Worm (Caenorhabditis elegans) whole organism, L3 larva: ENCODE measurements around the gene lnkn-1.

Experiments used
- aly-2 ChIP-seq: fragments of 150-350 bp; optimal IDR thresholded peaks from 2 replicates; lab custom pipeline; 2014; ENCODE audit warnings: missing biosample characterization, missing genetic modification characterization
- ama-1 ChIP-seq: fragments of 150-350 bp; optimal IDR thresholded peaks from 2 replicates; lab custom pipeline; 2018
- ceh-16 ChIP-seq: sonication (generic microtip); optimal IDR thresholded peaks from 2 replicates; lab custom pipeline; 2017; ENCODE audit warnings: missing biosample characterization, missing genetic modification characterization
- ceh-28 ChIP-seq: fragments of 150-350 bp; optimal IDR thresholded peaks from 2 replicates; lab custom pipeline; 2014; ENCODE audit warnings: missing biosample characterization, missing genetic modification reagents, missing genetic modification characterization
- ceh-9 ChIP-seq: sonication (generic microtip); optimal IDR thresholded peaks from 2 replicates; lab custom pipeline; 2018; ENCODE audit warnings: missing biosample characterization, missing genetic modification characterization
- daf-12 ChIP-seq: fragments of 150-350 bp; optimal IDR thresholded peaks from 2 replicates; lab custom pipeline; 2014; ENCODE audit warnings: missing biosample characterization, missing genetic modification reagents, missing genetic modification characterization
- egl-27 ChIP-seq: sonication (generic microtip); optimal IDR thresholded peaks from 4 replicates; lab custom pipeline; 2017; ENCODE audit warnings: missing biosample characterization, missing genetic modification reagents, missing genetic modification characterization
- egl-5 ChIP-seq: fragments of 150-350 bp; optimal IDR thresholded peaks from 2 replicates; lab custom pipeline; 2017; ENCODE audit warnings: missing biosample characterization, missing genetic modification reagents, missing genetic modification characterization, inconsistent platforms
- elt-1 ChIP-seq: fragments of 150-350 bp; optimal IDR thresholded peaks from 2 replicates; lab custom pipeline; 2014; ENCODE audit warnings: missing biosample characterization, missing genetic modification characterization
- elt-2 ChIP-seq: sonication (generic microtip); optimal IDR thresholded peaks from 2 replicates; lab custom pipeline; 2016; ENCODE audit warnings: missing genetic modification reagents, mild to moderate bottlenecking, missing genetic modification characterization, missing compliant biosample characterization
- elt-3 ChIP-seq, 3 experiments: fragments of 150-350 bp in 1 of 3; sonication (generic microtip) in 2 of 3; optimal IDR thresholded peaks; 2 replicates in 2 of 3; 4 replicates in 1 of 3; lab custom pipeline; 2014 to 2017; ENCODE audit warnings: missing biosample characterization in 3 of 3, missing genetic modification characterization in 3 of 3
- eor-1 ChIP-seq, 2 experiments: fragments of 150-350 bp; optimal IDR thresholded peaks; 2 replicates each; lab custom pipeline; 2014 to 2018; ENCODE audit warnings: missing biosample characterization in 2 of 2, missing genetic modification characterization in 2 of 2
- fos-1 ChIP-seq: fragments of 150-350 bp; optimal IDR thresholded peaks from 2 replicates; lab custom pipeline; 2014; ENCODE audit warnings: missing biosample characterization, missing genetic modification characterization
- lin-15B ChIP-seq: fragments of 150-350 bp; optimal IDR thresholded peaks from 2 replicates; lab custom pipeline; 2014; ENCODE audit warnings: missing biosample characterization, missing genetic modification characterization
- lin-39 ChIP-seq: fragments of 150-350 bp; optimal IDR thresholded peaks from 2 replicates; lab custom pipeline; 2018; ENCODE audit warnings: missing biosample characterization, missing genetic modification reagents, missing genetic modification characterization
- lsy-12 ChIP-seq: sonication (generic microtip); optimal IDR thresholded peaks from 2 replicates; lab custom pipeline; 2016; ENCODE audit warnings: mild to moderate bottlenecking, missing genetic modification characterization, missing compliant biosample characterization
- mdl-1 ChIP-seq: fragments of 150-350 bp; optimal IDR thresholded peaks from 2 replicates; lab custom pipeline; 2014; ENCODE audit warnings: missing biosample characterization, missing genetic modification characterization
- mml-1 ChIP-seq: fragments of 150-350 bp; sonication (generic microtip); optimal IDR thresholded peaks from 3 replicates; lab custom pipeline; 2014; ENCODE audit warnings: missing biosample characterization, missing genetic modification characterization
- nfya-1 ChIP-seq: sonication (generic microtip); optimal IDR thresholded peaks from 2 replicates; lab custom pipeline; 2017; ENCODE audit warnings: missing genetic modification characterization, mild to moderate bottlenecking, missing compliant biosample characterization, antibody characterized with exemption, moderate library complexity; ENCODE audit not compliant: insufficient read depth
- nhr-11 ChIP-seq: fragments of 150-350 bp; optimal IDR thresholded peaks from 2 replicates; lab custom pipeline; 2014; ENCODE audit warnings: missing biosample characterization, missing genetic modification characterization
- nhr-12 ChIP-seq: fragments of 150-350 bp; optimal IDR thresholded peaks from 2 replicates; lab custom pipeline; 2014; ENCODE audit warnings: missing biosample characterization, missing genetic modification characterization
- nhr-23 ChIP-seq: fragments of 150-350 bp; optimal IDR thresholded peaks from 2 replicates; lab custom pipeline; 2014; ENCODE audit warnings: missing biosample characterization, missing genetic modification reagents, missing genetic modification characterization
- nhr-25 ChIP-seq: sonication (generic microtip); optimal IDR thresholded peaks from 2 replicates; lab custom pipeline; 2017; ENCODE audit warnings: missing biosample characterization, missing genetic modification characterization
- nhr-28 ChIP-seq: fragments of 150-350 bp; optimal IDR thresholded peaks from 2 replicates; lab custom pipeline; 2014; ENCODE audit warnings: missing biosample characterization, missing genetic modification characterization
- nhr-43 ChIP-seq: sonication (generic microtip); optimal IDR thresholded peaks from 2 replicates; lab custom pipeline; 2016; ENCODE audit warnings: mild to moderate bottlenecking, missing genetic modification characterization, missing compliant biosample characterization; ENCODE audit not compliant: poor library complexity, severe bottlenecking
- nhr-67 ChIP-seq: fragments of 150-350 bp; optimal IDR thresholded peaks from 2 replicates; lab custom pipeline; 2014; ENCODE audit warnings: missing biosample characterization, missing genetic modification characterization
- pha-4 ChIP-seq: fragments of 150-350 bp; optimal IDR thresholded peaks from 2 replicates; lab custom pipeline; 2014; ENCODE audit warnings: missing biosample characterization, missing genetic modification reagents, missing genetic modification characterization
- pqm-1 ChIP-seq: fragments of 150-350 bp; optimal IDR thresholded peaks from 2 replicates; lab custom pipeline; 2017; ENCODE audit warnings: missing biosample characterization, missing genetic modification characterization, inconsistent platforms
- sea-2 ChIP-seq: fragments of 150-350 bp; sonication (generic microtip); optimal IDR thresholded peaks from 4 replicates; lab custom pipeline; 2014; ENCODE audit warnings: missing biosample characterization, missing genetic modification reagents, missing genetic modification characterization
- skn-1 ChIP-seq: fragments of 150-350 bp; optimal IDR thresholded peaks from 2 replicates; lab custom pipeline; 2014; ENCODE audit warnings: missing biosample characterization, missing genetic modification characterization
- snpc-4 ChIP-seq: fragments of 150-350 bp; optimal IDR thresholded peaks from 2 replicates; lab custom pipeline; 2014; ENCODE audit warnings: missing biosample characterization, missing genetic modification characterization
- tbx-2 ChIP-seq: sonication (generic microtip); optimal IDR thresholded peaks from 2 replicates; lab custom pipeline; 2016; ENCODE audit warnings: mild to moderate bottlenecking, missing genetic modification characterization, missing compliant biosample characterization
- unc-62 ChIP-seq: fragments of 150-350 bp; sonication (generic microtip); optimal IDR thresholded peaks from 4 replicates; lab custom pipeline; 2014; ENCODE audit warnings: missing biosample characterization, missing genetic modification reagents, missing genetic modification characterization
- zag-1 ChIP-seq: fragments of 150-350 bp; optimal IDR thresholded peaks from 2 replicates; lab custom pipeline; 2014; ENCODE audit warnings: missing biosample characterization, missing genetic modification characterization
- ztf-4 ChIP-seq: fragments of 150-350 bp; optimal IDR thresholded peaks from 2 replicates; lab custom pipeline; 2014; ENCODE audit warnings: missing biosample characterization, missing genetic modification characterization

The lnkn-1 gene

DNA sequence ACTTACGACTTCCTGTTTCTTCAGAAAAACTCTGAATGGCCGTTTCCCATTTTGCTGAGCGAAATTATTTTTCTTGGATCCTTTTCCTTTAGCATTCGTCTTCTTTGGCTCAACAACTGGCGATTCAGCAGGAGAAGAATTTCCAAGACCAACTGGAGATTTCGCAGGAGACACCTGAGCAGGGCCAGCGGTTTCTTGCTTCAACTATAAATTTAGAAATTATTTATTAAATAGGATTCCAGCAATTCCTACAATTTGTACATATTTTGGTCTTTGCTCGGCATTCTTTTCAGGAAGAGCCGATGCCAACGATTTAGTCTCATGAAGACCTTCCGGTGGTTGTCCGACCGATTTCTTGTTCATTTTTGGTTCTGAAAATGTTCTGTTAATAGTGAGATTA lies 40.5 kb upstream of the lnkn-1 start, which contains the start of gene F44E2.8:
Gene F44E2.8 (minus strand): TSS at position 371 of the 400 bp plus-strand sequence.
- TF ChIP-seq lin-15B (tag; lab: Kevin White, UChicago) = no peak
- no peak for TF ChIP-seq eor-1 (tag; optimal IDR thresholded peaks at IDR 0.05; lab: Kevin White, UChicago)
- TF ChIP-seq fos-1 (tag; lab: Kevin White, UChicago) = no peak
- no peak for TF ChIP-seq ztf-4 (tag; lab: Kevin White, UChicago)
- no peak for TF ChIP-seq daf-12
- no peak for TF ChIP-seq unc-62 (GFP tag; lab: Kevin White, UChicago)
- TF ChIP-seq mdl-1 (tag; lab: Kevin White, UChicago) = no peak

DNA sequence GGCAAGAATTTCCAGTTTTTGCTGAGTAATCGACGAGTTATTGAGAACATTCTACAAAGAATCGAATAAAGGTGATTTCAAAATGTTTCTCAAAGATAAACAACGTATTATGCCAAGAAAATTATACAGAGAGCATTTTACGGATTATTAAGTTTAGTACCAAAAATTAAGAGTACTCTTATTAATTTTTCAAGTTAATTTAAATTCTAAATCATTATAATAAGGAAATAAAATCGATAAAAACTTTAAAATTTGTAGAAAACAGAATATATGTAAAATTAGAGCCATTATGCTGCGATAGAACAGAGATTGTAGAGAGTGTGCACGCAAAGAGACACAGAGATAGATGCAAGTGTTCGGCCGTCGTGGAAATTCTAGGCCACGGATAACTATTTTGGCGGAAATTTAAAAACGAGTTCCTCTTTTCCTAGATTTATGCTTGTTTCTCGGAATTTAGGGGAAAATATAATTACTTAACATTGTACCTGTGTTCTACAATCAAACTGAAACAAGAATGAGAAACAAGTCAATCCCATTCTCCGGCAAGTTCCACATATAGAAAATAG lies 39.5 kb upstream of the lnkn-1 start, which contains the start of gene F44E2.9:
Gene F44E2.9 (minus strand): TSS at position 51 of the 566 bp plus-strand sequence.
- TF ChIP-seq tbx-2 (tag; lab: Kevin White, UChicago) = no peak
- TF ChIP-seq pqm-1 (tag; lab: Kevin White, UChicago) = no peak
- TF ChIP-seq lsy-12 (tag; lab: Kevin White, UChicago) = peak; percentile 25
- no peak for TF ChIP-seq ceh-9 (tag; lab: Kevin White, UChicago)
- no peak for TF ChIP-seq elt-3 (tag; optimal IDR thresholded peaks at IDR 0.05; lab: Kevin White, UChicago)
- TF ChIP-seq egl-5 (tag; lab: Kevin White, UChicago) = no peak
- TF ChIP-seq ceh-28 (tag; lab: Kevin White, UChicago) = peak; percentile 38
- TF ChIP-seq zag-1 (tag; lab: Kevin White, UChicago) = no peak
- TF ChIP-seq nfya-1 (tag; lab: Kevin White, UChicago) = no peak
- no peak for TF ChIP-seq unc-62 (GFP tag; lab: Kevin White, UChicago)
- peak; percentile 33 for TF ChIP-seq nhr-25
- TF ChIP-seq nhr-11 (tag; lab: Kevin White, UChicago) = no peak
- peak; percentile 22 for TF ChIP-seq elt-2 (tag; lab: Kevin White, UChicago)
- TF ChIP-seq nhr-28 (tag; lab: Kevin White, UChicago) = no peak
- TF ChIP-seq pha-4 (tag; lab: Kevin White, UChicago) = no peak
- TF ChIP-seq aly-2 (tag; lab: Kevin White, UChicago) = no peak
- peak; percentile 80 for TF ChIP-seq lin-15B (tag; lab: Kevin White, UChicago)
- no peak for TF ChIP-seq elt-1 (tag; lab: Kevin White, UChicago)
- TF ChIP-seq snpc-4 (tag; lab: Kevin White, UChicago) = peak; percentile 67
- peak; percentile 72 for TF ChIP-seq nhr-23 (tag; lab: Kevin White, UChicago)
- TF ChIP-seq nhr-43 = peak; percentile 76
- no peak for TF ChIP-seq daf-12
- TF ChIP-seq lin-39 (tag; lab: Kevin White, UChicago) = peak; percentile 68

DNA sequence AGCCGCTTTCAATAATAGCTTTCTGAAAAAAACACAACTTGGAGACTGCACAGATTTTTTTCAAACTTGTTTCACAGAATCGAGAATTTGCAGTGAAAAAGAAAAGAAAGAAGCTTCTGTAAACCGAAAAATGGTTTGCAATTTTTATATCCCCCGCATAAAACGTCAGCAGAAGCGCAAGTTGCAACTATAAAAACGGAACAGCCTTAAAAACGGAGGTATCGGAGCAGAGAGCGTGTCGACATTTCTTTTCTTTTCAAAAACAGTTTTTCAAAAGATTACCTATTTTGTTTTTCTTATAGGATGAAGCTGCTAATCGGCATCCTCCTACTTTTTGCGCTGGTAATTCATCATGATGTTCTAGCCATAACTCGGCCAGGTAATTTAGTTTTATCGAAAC lies 38.1 kb upstream of the lnkn-1 start, which contains the start of gene plg-1:
Gene plg-1 (plus strand): TSS at position 301 of the 400 bp plus-strand sequence.
- TF ChIP-seq ceh-9 (tag; lab: Kevin White, UChicago) (no peak), ceh-28 (tag; lab: Kevin White, UChicago) (no peak), egl-27 (tag; lab: Kevin White, UChicago) (no peak), ama-1 (lab: Kevin White, UChicago) (no peak), elt-3 (tag; optimal IDR thresholded peaks at IDR 0.05; lab: Kevin White, UChicago) (no peak), pqm-1 (tag; lab: Kevin White, UChicago) (no peak), snpc-4 (tag; lab: Kevin White, UChicago) (no peak), nhr-43 (no peak), skn-1 (tag; lab: Kevin White, UChicago) (no peak), zag-1 (tag; lab: Kevin White, UChicago) (no peak), sea-2 (GFP tag; lab: Kevin White, UChicago) (no peak), pha-4 (tag; lab: Kevin White, UChicago) (no peak), lin-39 (tag; lab: Kevin White, UChicago) (no peak), mml-1 (tag; lab: Kevin White, UChicago) (no peak), ceh-16 (tag; lab: Kevin White, UChicago) (no peak), egl-5 (tag; lab: Kevin White, UChicago) (no peak)

DNA sequence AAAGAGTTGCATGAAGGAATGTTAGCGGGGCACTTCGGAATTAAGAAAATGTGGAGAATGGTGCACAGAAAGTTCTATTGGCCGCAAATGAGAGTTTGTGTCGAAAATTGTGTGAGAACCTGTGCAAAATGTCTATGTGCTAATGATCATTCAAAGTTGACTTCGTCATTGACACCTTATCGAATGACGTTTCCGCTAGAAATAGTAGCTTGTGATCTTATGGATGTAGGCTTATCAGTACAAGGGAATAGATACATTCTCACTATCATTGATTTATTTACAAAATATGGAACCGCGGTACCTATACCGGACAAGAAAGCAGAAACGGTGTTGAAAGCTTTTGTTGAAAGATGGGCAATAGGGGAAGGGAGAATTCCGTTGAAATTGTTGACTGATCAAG lies 31.5 kb upstream of the lnkn-1 start:
- TF ChIP-seq elt-2 (tag; lab: Kevin White, UChicago) (no peak), elt-1 (tag; lab: Kevin White, UChicago) (no peak), nhr-12 (no peak), lin-15B (tag; lab: Kevin White, UChicago) (no peak), eor-1 (tag; optimal IDR thresholded peaks at IDR 0.05; lab: Kevin White, UChicago) (no peak), nhr-67 (no peak), fos-1 (tag; lab: Kevin White, UChicago) (no peak)
